Fruit fly (Drosophila melanogaster) whole organism, prepupa: Measurements from ENCODE around the gene CG14795.

Experiments used
- CG3032 ChIP-seq: fragments of 200-800 bp; optimal IDR thresholded peaks from 2 replicates; lab custom pipeline; 2019; ENCODE audit warnings: missing biosample characterization, mild to moderate bottlenecking, missing genetic modification characterization, moderate library complexity
- CG6854 ChIP-seq: fragments of 200-800 bp; sonication (Bioruptor generic); optimal IDR thresholded peaks from 2 replicates; lab custom pipeline; 2017; ENCODE audit warnings: missing biosample characterization, mild to moderate bottlenecking, missing genetic modification characterization
- acj6 ChIP-seq: fragments of 200-800 bp; sonication (Bioruptor generic); optimal IDR thresholded peaks from 3 replicates; lab custom pipeline; 2016; ENCODE audit warnings: missing biosample characterization, missing genetic modification characterization
- lz ChIP-seq: fragments of 200-800 bp; sonication (Bioruptor generic); optimal IDR thresholded peaks from 3 replicates; lab custom pipeline; 2016; ENCODE audit warnings: missing biosample characterization, missing genetic modification characterization

dm6 chrX:1560042-1561019 is 47.7 kb upstream of the CG14795 start:
- no peak for TF ChIP-seq CG3032 (tag; lab: Kevin White, UChicago)
- TF ChIP-seq acj6 (GFP tag; lab: Kevin White, UChicago) = no peak
- peak; percentile 24 for TF ChIP-seq CG6854 (GFP tag; lab: Kevin White, UChicago)
- TF ChIP-seq lz = no peak
